Worm (Caenorhabditis elegans): ENCODE data around the gene clec-83.

Gene clec-83

DNA sequence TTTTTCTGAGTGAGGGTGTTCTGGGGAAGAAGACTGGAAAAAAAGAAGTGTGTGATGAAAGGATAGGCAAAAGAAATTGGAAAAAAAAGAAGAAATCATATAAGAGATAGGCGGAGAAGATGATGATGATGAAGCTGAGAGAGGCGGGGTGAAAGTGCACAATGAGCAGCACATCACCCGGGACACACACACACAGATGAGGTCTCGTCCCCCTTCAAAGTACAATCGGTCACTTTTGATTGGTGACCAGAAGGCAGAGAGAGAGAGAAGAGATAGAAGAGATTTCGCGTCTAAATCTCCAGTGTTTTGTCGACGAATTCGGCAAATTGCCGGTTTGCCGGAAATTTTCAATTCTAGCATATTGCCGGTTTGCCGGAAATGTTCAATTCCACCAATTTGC is 44.0 kb upstream of the clec-83 start:
- TF ChIP-seq athp-1 (tag; optimal IDR thresholded peaks at IDR 0.05) (no peak), ceh-58 (GFP tag; IDR thresholded peaks at IDR 0.05) (no peak), nfya-1 (tag; optimal IDR thresholded peaks at IDR 0.05; ENCODE audit: borderline replicate concordance, insufficient read depth) (no peak), F49E8.2 (tag; optimal IDR thresholded peaks at IDR 0.05; ENCODE audit: insufficient read depth) (no peak), attf-6 (GFP tag; IDR thresholded peaks at IDR 0.05) (no peak), madf-8 (GFP tag; conservative IDR thresholded peaks at IDR 0.05) (no peak), B0261.1 (tag; optimal IDR thresholded peaks at IDR 0.05) (no peak), nhr-179 (tag; optimal IDR thresholded peaks at IDR 0.05) (no peak), lsl-1 (GFP tag; optimal IDR thresholded peaks at IDR 0.05) (no peak), efl-1 (GFP tag; optimal IDR thresholded peaks at IDR 0.05) (no peak), gei-17 (GFP tag; optimal IDR thresholded peaks at IDR 0.05) (no peak), snpc-1.1 (tag; optimal IDR thresholded peaks at IDR 0.05; ENCODE audit: insufficient read depth) (no peak), chd-7 (tag; optimal IDR thresholded peaks at IDR 0.05) (no peak), egl-44 (GFP tag; IDR thresholded peaks at IDR 0.05) (no peak), nhr-27 (tag; optimal IDR thresholded peaks at IDR 0.05) (no peak), Y53G8AR.9 (GFP tag; conservative IDR thresholded peaks at IDR 0.05) (no peak), F39B2.1 (GFP tag; IDR thresholded peaks at IDR 0.05) (no peak), zim-3 (tag; optimal IDR thresholded peaks at IDR 0.05) (no peak)

ce11 chrIV:2864743-2865142 is 23.5 kb upstream of the clec-83 start, which contains the start of gene Y54G2A.16:
TSS of gene Y54G2A.16 (minus strand) at chrIV:2864843.
- TF ChIP-seq athp-1 (tag; optimal IDR thresholded peaks at IDR 0.05) (no peak), somi-1 (GFP tag; optimal IDR thresholded peaks at IDR 0.05) (no peak), zfh-2 (GFP tag; conservative IDR thresholded peaks at IDR 0.05) (no peak), madf-10 (tag; optimal IDR thresholded peaks at IDR 0.05) (no peak), attf-3 (GFP tag; conservative IDR thresholded peaks at IDR 0.05) (no peak), ceh-91 (GFP tag; IDR thresholded peaks at IDR 0.05) (no peak), aptf-3 (GFP tag; IDR thresholded peaks at IDR 0.05) (no peak)

ce11 chrIV:2858734-2859133 is 17.5 kb upstream of the clec-83 start:
- no peak for TF ChIP-seq hlh-12 (tag; optimal IDR thresholded peaks at IDR 0.05)
- TF ChIP-seq F10E7.11 (tag; optimal IDR thresholded peaks at IDR 0.05): no peak
- no peak for TF ChIP-seq somi-1 (GFP tag; optimal IDR thresholded peaks at IDR 0.05)
- TF ChIP-seq lin-54 (GFP tag; optimal IDR thresholded peaks at IDR 0.05): no peak
- TF ChIP-seq F37B4.10 (GFP tag; IDR thresholded peaks at IDR 0.05): no peak
- TF ChIP-seq mel-28 (tag; optimal IDR thresholded peaks at IDR 0.05; ENCODE audit: borderline replicate concordance): no peak
- no peak for TF ChIP-seq C06A6.2 (GFP tag; conservative IDR thresholded peaks at IDR 0.05)
- TF ChIP-seq ceh-40 (GFP tag; IDR thresholded peaks at IDR 0.05): no peak
- TF ChIP-seq nhr-27 (tag; optimal IDR thresholded peaks at IDR 0.05): no peak
- no peak for TF ChIP-seq F57A8.1 (GFP tag; optimal IDR thresholded peaks at IDR 0.05)
- no peak for TF ChIP-seq D2030.7 (GFP tag; IDR thresholded peaks at IDR 0.05)
- TF ChIP-seq F57C9.4 (tag; optimal IDR thresholded peaks at IDR 0.05): no peak
- TF ChIP-seq ztf-18 (tag; optimal IDR thresholded peaks at IDR 0.05): no peak
- no peak for TF ChIP-seq cebp-2 (GFP tag; IDR thresholded peaks at IDR 0.05)
- TF ChIP-seq ceh-91 (GFP tag; IDR thresholded peaks at IDR 0.05): no peak
